Fruit fly (Drosophila melanogaster) whole organism: ENCODE results near the gene CG14100.

Source experiments
- CG8478 ChIP-seq: fragments of >200 bp; optimal IDR thresholded peaks from 2 replicates; lab custom pipeline; 2018; ENCODE audit warnings: inconsistent platforms
- EcR ChIP-seq, 2 experiments: fragments of >200 bp; optimal IDR thresholded peaks; 2 replicates each; lab custom pipeline; 2017; ENCODE audit warnings: missing biosample characterization in 2 of 2, missing genetic modification characterization in 2 of 2, missing genetic modification reagents in 2 of 2
- pan ChIP-seq: fragments of >200 bp; optimal IDR thresholded peaks from 2 replicates; lab custom pipeline; 2017
- psq ChIP-seq: fragments of >200 bp; optimal IDR thresholded peaks from 2 replicates; lab custom pipeline; 2017
- usp ChIP-seq: fragments of >200 bp; optimal IDR thresholded peaks from 2 replicates; lab custom pipeline; 2017; ENCODE audit warnings: missing biosample characterization, missing genetic modification characterization, mixed read lengths

DNA sequence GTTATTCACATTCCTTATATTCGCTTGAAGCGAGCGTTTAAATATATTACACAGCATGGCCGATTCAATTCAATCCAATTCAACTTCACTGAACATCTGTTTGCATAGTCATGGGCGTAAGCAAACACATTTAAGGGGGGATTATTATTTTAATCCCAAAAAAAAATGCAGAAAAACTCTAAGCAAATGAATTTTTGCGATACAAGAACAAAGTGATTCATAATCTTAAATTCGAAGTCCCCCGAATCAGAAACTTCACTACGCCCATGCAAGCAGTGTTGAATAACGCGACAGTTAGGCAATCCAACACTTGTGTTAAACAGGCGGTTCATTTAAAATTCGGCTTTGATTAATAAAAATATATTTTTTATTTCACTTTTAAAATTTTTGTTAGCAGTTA, at the start of gene CG14100:
- TF ChIP-seq psq (lab: Kevin White, UChicago) (no peak), EcR (GFP tag; optimal IDR thresholded peaks at IDR 0.05; lab: Kevin White, UChicago) (no peak), pan (lab: Kevin White, UChicago) (no peak), usp (GFP tag; lab: Kevin White, UChicago) (no peak), CG8478 (lab: Kevin White, UChicago) (no peak)
